Fruit fly (Drosophila melanogaster) whole organism, larva: Measurements from ENCODE around the gene CheB38c.
A peak's percentile ranks its signal among the peaks of the same experiment; 100 is the strongest.

Experiments used
- noc ChIP-seq: fragments of 200-800 bp; sonication (Bioruptor generic); optimal IDR thresholded peaks from 3 replicates; lab custom pipeline; 2019; ENCODE audit warnings: missing biosample characterization, mild to moderate bottlenecking, missing genetic modification characterization, moderate library complexity

Gene CheB38c

dm6 chr2L:20798351-20798777, 22.3 kb downstream of the CheB38c start:
- TF ChIP-seq noc (tag; lab: Kevin White, UChicago), result no peak

dm6 chr2L:20797515-20797847, 23.2 kb downstream of the CheB38c start, which contains the start of gene CG9328:
Gene CG9328, plus strand, starts transcription at chr2L:20797715.
- TF ChIP-seq noc (tag; lab: Kevin White, UChicago), result no peak

- TF ChIP-seq noc (tag; lab: Kevin White, UChicago), result no peak
Observed at dm6 chr2L:20796758-20797514, 23.7 kb downstream of the CheB38c start, which contains the start of gene vari. Gene vari, minus strand, starts transcription at chr2L:20797042.

- no peak for TF ChIP-seq noc (tag; lab: Kevin White, UChicago)
Observed at dm6 chr2L:20795774-20796173, 24.9 kb downstream of the CheB38c start.

DNA sequence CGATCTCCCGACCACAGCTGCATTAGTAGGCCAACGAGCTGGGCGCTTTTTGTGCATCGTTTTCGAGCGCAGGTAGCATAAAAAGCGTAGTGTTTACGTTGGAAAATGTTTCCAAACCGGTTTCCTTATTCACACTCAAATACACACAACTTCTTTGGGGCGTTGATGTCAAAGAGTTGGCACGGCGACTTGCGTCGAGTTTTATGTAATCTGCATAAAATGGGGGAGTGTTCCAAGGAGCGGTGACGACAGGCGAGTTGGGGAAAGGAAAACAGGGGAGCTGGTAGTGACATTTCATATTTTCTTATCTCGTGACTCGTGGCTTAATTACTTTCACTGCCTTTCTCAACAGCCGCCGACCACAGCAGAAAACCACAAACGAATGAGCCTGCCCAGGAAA, 26.0 kb downstream of the CheB38c start:
- no peak for TF ChIP-seq noc (tag; lab: Kevin White, UChicago)

DNA sequence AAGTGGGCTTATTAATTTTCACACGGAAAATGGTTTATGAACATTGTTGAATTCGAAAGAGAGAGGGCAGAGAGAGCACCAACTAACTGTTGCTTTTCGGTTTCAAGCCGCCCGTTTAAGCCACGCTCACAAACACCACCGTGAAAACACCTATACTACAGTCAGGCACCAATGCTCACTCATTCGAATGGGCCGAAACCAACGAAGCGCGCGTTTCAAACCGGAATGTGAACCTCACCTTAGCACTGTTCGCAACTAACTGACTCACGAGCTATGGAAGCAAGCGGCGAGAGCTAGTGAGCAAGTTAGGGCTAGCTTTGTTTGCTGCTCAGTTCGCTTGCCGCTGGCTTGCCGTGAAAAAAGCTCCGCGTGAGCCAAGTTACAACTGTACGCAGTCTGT, 26.8 kb downstream of the CheB38c start:
- no peak for TF ChIP-seq noc (tag; lab: Kevin White, UChicago)

DNA sequence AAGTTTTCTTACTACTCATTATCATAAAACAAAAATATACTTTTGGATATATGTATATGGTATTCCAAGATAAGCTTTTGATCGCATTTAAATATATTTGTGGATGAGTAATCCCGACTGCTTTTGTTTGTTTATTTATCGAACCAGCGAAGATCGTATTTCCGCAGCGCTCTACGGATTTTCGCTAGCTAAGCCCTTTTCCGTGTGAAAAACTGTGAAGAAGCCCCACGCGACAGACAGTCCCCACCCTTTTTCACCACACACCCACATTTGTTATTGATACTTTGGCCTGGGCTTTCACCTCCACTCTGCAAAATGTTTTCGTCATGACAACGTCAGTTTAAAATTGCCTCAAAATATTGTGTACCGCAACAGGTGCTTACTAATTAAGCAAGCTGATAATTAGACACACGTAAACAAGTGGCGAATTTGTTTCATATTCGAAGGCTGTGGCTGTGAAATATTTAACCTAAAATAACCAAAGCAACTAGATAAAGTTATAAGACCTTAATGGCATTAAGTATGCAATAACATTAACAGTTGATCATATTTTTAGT, 27.6 kb downstream of the CheB38c start:
- TF ChIP-seq noc (tag; lab: Kevin White, UChicago), result no peak

dm6 chr2L:20792521-20792920, 28.1 kb downstream of the CheB38c start:
- TF ChIP-seq noc (tag; lab: Kevin White, UChicago), result no peak

dm6 chr2L:20788050-20788449, 32.6 kb downstream of the CheB38c start:
- no peak for TF ChIP-seq noc (tag; lab: Kevin White, UChicago)

- TF ChIP-seq noc (tag; lab: Kevin White, UChicago), result peak; percentile 37
Observed at dm6 chr2L:20787271-20787791, 33.3 kb downstream of the CheB38c start, which contains the start of gene Pomp. Gene Pomp, plus strand, starts transcription at chr2L:20787656.

DNA sequence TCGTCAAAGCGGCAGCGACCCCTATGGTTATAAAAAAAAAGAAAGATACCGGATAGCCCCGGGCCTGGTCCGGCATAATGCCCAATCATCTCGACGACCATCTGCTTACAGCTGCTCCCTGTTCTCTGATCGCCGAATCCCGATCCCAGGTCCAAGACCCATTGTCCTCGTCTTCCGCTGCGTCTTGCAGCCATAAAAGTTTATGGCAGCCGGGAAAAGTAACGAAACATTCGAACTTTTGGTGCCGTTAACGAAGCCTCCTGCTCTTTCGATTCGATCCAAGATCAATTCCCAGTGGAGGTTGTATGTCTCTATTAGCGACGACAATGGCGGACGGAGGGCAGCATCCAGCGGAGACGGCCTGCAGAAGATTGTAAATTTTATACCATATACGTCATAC, 35.3 kb downstream of the CheB38c start:
- no peak for TF ChIP-seq noc (tag; lab: Kevin White, UChicago)

DNA sequence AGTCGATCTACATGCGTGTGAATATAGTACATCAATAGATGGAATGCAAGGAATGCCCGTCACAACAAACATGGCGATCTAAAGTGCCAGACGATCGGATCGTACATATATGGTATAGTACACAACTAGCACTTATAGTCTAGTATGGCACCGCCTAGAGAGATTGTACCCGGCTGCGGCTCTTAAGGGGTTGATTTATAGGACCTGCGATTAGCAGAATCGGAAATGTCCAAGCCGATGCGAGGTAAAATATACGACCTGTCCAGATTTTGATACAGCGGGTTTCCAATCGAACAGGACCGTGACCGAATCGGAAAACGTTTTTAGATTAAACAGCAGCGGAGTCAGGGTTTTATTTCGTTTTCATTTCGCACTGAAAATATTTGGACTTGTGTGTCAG, 36.8 kb downstream of the CheB38c start:
- TF ChIP-seq noc (tag; lab: Kevin White, UChicago), result peak; percentile 56

dm6 chr2L:20783044-20783443, 37.6 kb downstream of the CheB38c start:
- no peak for TF ChIP-seq noc (tag; lab: Kevin White, UChicago)

DNA sequence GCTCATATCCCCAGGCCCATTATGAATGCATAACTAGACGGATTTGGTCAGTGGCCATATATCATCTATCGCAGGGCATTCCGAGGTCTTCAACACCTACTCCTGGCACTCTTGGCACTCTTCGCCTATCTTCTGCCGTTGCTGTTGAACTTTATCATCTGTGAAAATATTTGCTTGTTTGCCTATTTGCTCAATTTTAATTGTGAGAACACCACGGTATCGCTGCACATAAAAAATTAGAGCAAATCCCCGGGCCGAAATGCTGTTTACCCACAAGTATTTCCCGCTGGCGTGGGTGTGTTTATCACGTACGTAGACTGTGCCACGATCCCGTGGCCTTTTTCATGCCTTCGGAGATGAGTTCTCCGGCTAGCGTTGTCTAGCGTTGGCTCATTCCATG, 39.9 kb downstream of the CheB38c start:
- TF ChIP-seq noc (tag; lab: Kevin White, UChicago), result peak; percentile 78

- TF ChIP-seq noc (tag; lab: Kevin White, UChicago), result no peak
Observed at dm6 chr2L:20778380-20778779, 42.3 kb downstream of the CheB38c start.

DNA sequence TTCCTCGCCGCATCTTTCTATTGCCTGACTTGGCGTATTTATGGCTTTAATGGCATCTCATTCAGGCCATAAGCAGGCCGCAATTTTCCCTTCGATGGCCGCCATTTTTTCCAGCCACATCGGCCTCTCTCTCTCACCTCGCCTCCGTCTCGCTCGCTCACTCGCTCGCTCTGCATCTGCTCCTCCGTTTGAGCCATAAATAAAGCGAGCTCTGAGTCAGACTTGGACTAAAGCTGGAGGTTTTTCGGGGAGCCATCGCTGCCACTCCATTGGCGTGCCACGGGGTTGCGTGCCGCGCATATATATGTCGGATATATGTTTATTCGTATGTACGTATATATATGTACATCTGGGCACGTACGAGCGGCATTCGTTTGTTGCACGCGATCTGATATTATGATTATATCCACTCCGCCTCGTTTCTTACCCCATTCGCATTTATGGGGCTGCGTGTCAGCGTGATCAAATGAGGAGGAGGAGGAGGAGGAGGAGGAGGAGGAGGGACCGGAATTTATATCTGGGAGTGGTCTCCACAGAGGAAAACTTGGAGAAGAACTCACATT, 43.6 kb downstream of the CheB38c start:
- TF ChIP-seq noc (tag; lab: Kevin White, UChicago), result no peak
